Fruit fly (Drosophila melanogaster): ENCODE results near the gene CG9109.

DNA sequence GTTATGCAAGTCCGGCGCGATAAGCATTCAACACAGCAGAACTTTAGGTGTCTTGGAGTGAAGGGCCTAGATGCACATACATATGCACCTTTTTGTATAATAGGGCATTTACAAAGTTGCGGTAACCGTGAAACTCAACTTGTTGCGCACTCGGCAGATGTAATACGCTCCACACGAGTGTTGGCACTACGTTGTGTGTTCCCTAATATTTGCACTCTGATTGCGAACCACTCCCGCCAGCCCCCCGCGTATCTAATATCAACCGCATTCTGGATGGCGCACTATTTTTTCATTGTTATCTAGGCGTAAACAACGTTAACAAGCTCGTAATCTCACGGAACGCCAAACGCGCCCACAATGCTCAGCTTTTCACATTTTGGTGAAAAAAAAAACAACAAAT, 46.1 kb upstream of the CG9109 start:
- no peak for TF ChIP-seq Pif1B (GFP tag; optimal IDR thresholded peaks at IDR 0.05)
- TF ChIP-seq CG9948 (tag; optimal IDR thresholded peaks at IDR 0.05) = no peak
- no peak for TF ChIP-seq gl (tag; optimal IDR thresholded peaks at IDR 0.05)
- TF ChIP-seq CG12605 (GFP tag; IDR thresholded peaks at IDR 0.05) = no peak
- 0 out of 3 replicates have a peak, but pooled peaks have one; percentile 23 for TF ChIP-seq fd96Ca (GFP tag; IDR thresholded peaks at IDR 0.05)
- no peak for TF ChIP-seq CG34367 (tag; optimal IDR thresholded peaks at IDR 0.05)
- TF ChIP-seq CG10348 (GFP tag; IDR thresholded peaks at IDR 0.05) = no peak
- no peak for TF ChIP-seq D1 (tag; optimal IDR thresholded peaks at IDR 0.05)
